Fruit fly (Drosophila melanogaster) whole organism, embryonic: ENCODE measurements around the gene CG6726.

ENCODE experiments used
- Atf-2 ChIP-seq: fragments of 200-800 bp; sonication (Bioruptor generic); optimal IDR thresholded peaks from 2 replicates; lab custom pipeline; 2016; ENCODE audit warnings: missing biosample characterization, missing genetic modification characterization
- B-H2 ChIP-seq: fragments of 200-800 bp; sonication (Bioruptor generic); optimal IDR thresholded peaks from 2 replicates; lab custom pipeline; 2018; ENCODE audit warnings: missing biosample characterization, mild to moderate bottlenecking, missing genetic modification characterization
- CG12236 ChIP-seq: fragments of 200-800 bp; sonication (Bioruptor generic); optimal IDR thresholded peaks from 2 replicates; lab custom pipeline; 2016; ENCODE audit warnings: missing biosample characterization, missing genetic modification characterization
- CG12391 ChIP-seq: fragments of 200-800 bp; sonication (Bioruptor generic); optimal IDR thresholded peaks from 3 replicates; lab custom pipeline; 2018; ENCODE audit warnings: missing biosample characterization, mild to moderate bottlenecking, missing genetic modification characterization, moderate library complexity
- CG15011 ChIP-seq: fragments of 200-800 bp; sonication (Bioruptor generic); optimal IDR thresholded peaks from 3 replicates; lab custom pipeline; 2018; ENCODE audit warnings: missing biosample characterization, mild to moderate bottlenecking, missing genetic modification characterization
- CG15479 ChIP-seq: fragments of 200-800 bp; sonication (Bioruptor generic); optimal IDR thresholded peaks from 3 replicates; lab custom pipeline; 2019; ENCODE audit warnings: missing biosample characterization, mild to moderate bottlenecking, missing genetic modification characterization, moderate library complexity
- CG15601 ChIP-seq: fragments of 200-800 bp; sonication (Bioruptor generic); optimal IDR thresholded peaks from 3 replicates; lab custom pipeline; 2019; ENCODE audit warnings: missing biosample characterization, mild to moderate bottlenecking, missing genetic modification characterization, moderate library complexity
- CG17385 ChIP-seq: fragments of 200-800 bp; sonication (Bioruptor generic); optimal IDR thresholded peaks from 3 replicates; lab custom pipeline; 2018; ENCODE audit warnings: missing biosample characterization, mild to moderate bottlenecking, missing genetic modification characterization
- CG2678 ChIP-seq: fragments of 200-800 bp; sonication (Bioruptor generic); optimal IDR thresholded peaks from 3 replicates; lab custom pipeline; 2019; ENCODE audit warnings: missing biosample characterization, mild to moderate bottlenecking, missing genetic modification characterization, moderate library complexity
- CG30431 ChIP-seq: fragments of 200-800 bp; sonication (Bioruptor generic); optimal IDR thresholded peaks from 2 replicates; lab custom pipeline; 2017; ENCODE audit warnings: missing biosample characterization, missing genetic modification characterization
- CG31388 ChIP-seq: fragments of 200-800 bp; sonication (Bioruptor generic); optimal IDR thresholded peaks from 2 replicates; lab custom pipeline; 2016; ENCODE audit warnings: missing biosample characterization, missing genetic modification characterization
- CG31441 ChIP-seq: fragments of 200-800 bp; sonication (Bioruptor generic); IDR thresholded peaks from 2 replicates; pipeline ENCODE4 v1.3.6; 2022; ENCODE audit warnings: missing biosample characterization, missing genetic modification characterization
- CG3281 ChIP-seq: fragments of 200-800 bp; sonication (Bioruptor generic); optimal IDR thresholded peaks from 3 replicates; lab custom pipeline; 2017; ENCODE audit warnings: missing biosample characterization, mild to moderate bottlenecking, missing genetic modification characterization
- CG34376 ChIP-seq: fragments of 200-800 bp; sonication (Bioruptor generic); optimal IDR thresholded peaks from 2 replicates; lab custom pipeline; 2018; ENCODE audit warnings: missing biosample characterization, mild to moderate bottlenecking, missing genetic modification characterization
- CG4360 ChIP-seq: fragments of 200-800 bp; sonication (Bioruptor generic); IDR thresholded peaks from 2 replicates; pipeline ENCODE4 v1.3.6; 2022; ENCODE audit warnings: missing biosample characterization, missing genetic modification characterization
- CG7357 ChIP-seq: fragments of 200-800 bp; sonication (Bioruptor generic); IDR thresholded peaks from 3 replicates; pipeline ENCODE4 v1.3.6; 2022; ENCODE audit warnings: missing biosample characterization, missing genetic modification characterization
- CG7372 ChIP-seq: fragments of 200-800 bp; sonication (Bioruptor generic); IDR thresholded peaks from 2 replicates; pipeline ENCODE4 v1.3.6; 2022; ENCODE audit warnings: missing biosample characterization, missing genetic modification characterization
- CG8359 ChIP-seq: fragments of 200-800 bp; sonication (Bioruptor generic); optimal IDR thresholded peaks from 2 replicates; lab custom pipeline; 2017; ENCODE audit warnings: missing biosample characterization, mild to moderate bottlenecking, missing genetic modification characterization, borderline replicate concordance
- CG8478 ChIP-seq: fragments of >200 bp; optimal IDR thresholded peaks from 2 replicates; lab custom pipeline; 2018
- CG8944 ChIP-seq: fragments of 200-800 bp; sonication (Bioruptor generic); optimal IDR thresholded peaks from 3 replicates; lab custom pipeline; 2016; ENCODE audit warnings: missing biosample characterization, missing genetic modification characterization
- CG9215 ChIP-seq: fragments of 200-800 bp; sonication (Bioruptor generic); IDR thresholded peaks from 2 replicates; pipeline ENCODE4 v1.3.6; 2022; ENCODE audit warnings: missing biosample characterization, missing genetic modification characterization
- CkIIα-i1 ChIP-seq: fragments of 200-800 bp; sonication (Bioruptor generic); IDR thresholded peaks from 2 replicates; pipeline ENCODE4 v1.3.6; 2022; ENCODE audit warnings: missing biosample characterization, missing genetic modification characterization
- Dp ChIP-seq: fragments of 200-800 bp; sonication (Bioruptor generic); optimal IDR thresholded peaks from 2 replicates; lab custom pipeline; 2018; ENCODE audit warnings: missing biosample characterization, mild to moderate bottlenecking, missing genetic modification characterization, moderate library complexity
- HLH3B ChIP-seq: fragments of 200-800 bp; sonication (Bioruptor generic); IDR thresholded peaks from 2 replicates; pipeline ENCODE4 v1.3.6; 2022; ENCODE audit warnings: missing biosample characterization, missing genetic modification characterization
- HLHmδ ChIP-seq: fragments of 200-800 bp; sonication (Bioruptor generic); optimal IDR thresholded peaks from 2 replicates; lab custom pipeline; 2018; ENCODE audit warnings: missing biosample characterization, mild to moderate bottlenecking, missing genetic modification characterization, moderate library complexity
- Hey ChIP-seq: fragments of 200-800 bp; sonication (Bioruptor generic); optimal IDR thresholded peaks from 3 replicates; lab custom pipeline; 2018; ENCODE audit warnings: missing biosample characterization, mild to moderate bottlenecking, missing genetic modification characterization
- Kr ChIP-seq: fragments of 200-800 bp; sonication (Bioruptor generic); optimal IDR thresholded peaks from 2 replicates; lab custom pipeline; 2017; ENCODE audit warnings: missing biosample characterization, mild to moderate bottlenecking, missing genetic modification characterization
- Med ChIP-seq: fragments of 200-800 bp; sonication (Bioruptor generic); peaks from one replicate; lab custom pipeline; 2016; ENCODE audit warnings: missing biosample characterization, missing genetic modification characterization, mild to moderate bottlenecking, inconsistent platforms, moderate library complexity
- Ravus ChIP-seq: fragments of 200-800 bp; sonication (Bioruptor generic); IDR thresholded peaks from 2 replicates; pipeline ENCODE4 v1.3.6; 2022; ENCODE audit warnings: missing biosample characterization, missing genetic modification characterization
- Rfx ChIP-seq: fragments of 200-800 bp; sonication (Bioruptor generic); IDR thresholded peaks from 2 replicates; pipeline ENCODE4 v1.3.6; 2022; ENCODE audit warnings: missing biosample characterization, missing genetic modification characterization
- Sox102F ChIP-seq: fragments of 200-800 bp; sonication (Bioruptor generic); optimal IDR thresholded peaks from 2 replicates; lab custom pipeline; 2018; ENCODE audit warnings: missing biosample characterization, mild to moderate bottlenecking, missing genetic modification characterization, moderate library complexity
- YL-1 ChIP-seq: fragments of 200-800 bp; sonication (Bioruptor generic); optimal IDR thresholded peaks from 3 replicates; lab custom pipeline; 2017; ENCODE audit warnings: missing biosample characterization, mild to moderate bottlenecking, missing genetic modification characterization
- al ChIP-seq: fragments of 200-800 bp; sonication (Bioruptor generic); IDR thresholded peaks from 2 replicates; pipeline ENCODE4 v1.3.6; 2022; ENCODE audit warnings: missing biosample characterization, missing genetic modification characterization
- amos ChIP-seq: fragments of 200-800 bp; sonication (Bioruptor generic); IDR thresholded peaks from 2 replicates; pipeline ENCODE4 v1.3.6; 2022; ENCODE audit warnings: missing biosample characterization, missing genetic modification characterization; ENCODE audit not compliant: partially characterized antibody
- aop ChIP-seq: fragments of 200-800 bp; sonication (Bioruptor generic); IDR thresholded peaks from 2 replicates; pipeline ENCODE4 v1.3.6; 2022; ENCODE audit warnings: missing biosample characterization, missing genetic modification characterization
- br ChIP-seq: fragments of >200 bp; optimal IDR thresholded peaks from 2 replicates; lab custom pipeline; 2017
- cad ChIP-seq: fragments of >200 bp; optimal IDR thresholded peaks from 2 replicates; lab custom pipeline; 2017; ENCODE audit warnings: missing biosample characterization, missing genetic modification characterization
- chinmo ChIP-seq: fragments of 200-800 bp; sonication (Bioruptor generic); IDR thresholded peaks from 4 replicates; pipeline ENCODE4 v1.3.6; 2022; ENCODE audit warnings: missing biosample characterization, missing genetic modification characterization; ENCODE audit not compliant: partially characterized antibody
- dysf ChIP-seq: fragments of 200-800 bp; sonication (Bioruptor generic); IDR thresholded peaks from 3 replicates; pipeline ENCODE4 v1.3.6; 2022; ENCODE audit warnings: missing biosample characterization, missing genetic modification characterization
- jigr1 ChIP-seq: fragments of 200-800 bp; sonication (Bioruptor generic); IDR thresholded peaks from 3 replicates; pipeline ENCODE4 v1.3.6; 2022; ENCODE audit warnings: missing biosample characterization, missing genetic modification characterization
- knrl ChIP-seq: fragments of 200-800 bp; sonication (Bioruptor generic); IDR thresholded peaks from 3 replicates; pipeline ENCODE4 v1.3.6; 2022; ENCODE audit warnings: missing biosample characterization, missing genetic modification characterization; ENCODE audit not compliant: partially characterized antibody
- lmd ChIP-seq: fragments of 200-800 bp; sonication (Bioruptor generic); IDR thresholded peaks from 2 replicates; pipeline ENCODE4 v1.3.6; 2022; ENCODE audit warnings: missing biosample characterization, missing genetic modification characterization
- nmo ChIP-seq: fragments of 200-800 bp; sonication (Bioruptor generic); optimal IDR thresholded peaks from 2 replicates; lab custom pipeline; 2018; ENCODE audit warnings: missing biosample characterization, mild to moderate bottlenecking, missing genetic modification characterization, moderate library complexity
- oc ChIP-seq: fragments of 200-800 bp; sonication (Bioruptor generic); optimal IDR thresholded peaks from 2 replicates; lab custom pipeline; 2018; ENCODE audit warnings: missing biosample characterization, mild to moderate bottlenecking, missing genetic modification characterization, moderate library complexity
- pan ChIP-seq, 4 experiments: fragments of >200 bp in 3 of 4; fragments of 200-800 bp in 1 of 4; sonication (Bioruptor generic) in 1 of 4; optimal IDR thresholded peaks in 3 of 4; IDR thresholded peaks in 1 of 4; 2 replicates each; pipeline versions ENCODE4 v1.3.6 to Lab custom; 2017 to 2022; ENCODE audit warnings: missing biosample characterization in 2 of 4, missing genetic modification characterization in 2 of 4, mixed read lengths in 1 of 4
- ro ChIP-seq: fragments of 200-800 bp; sonication (Bioruptor generic); IDR thresholded peaks from 2 replicates; pipeline ENCODE4 v1.3.6; 2022; ENCODE audit warnings: missing biosample characterization, missing genetic modification characterization
- run ChIP-seq: fragments of 200-800 bp; sonication (Bioruptor generic); optimal IDR thresholded peaks from 3 replicates; lab custom pipeline; 2018; ENCODE audit warnings: missing biosample characterization, mild to moderate bottlenecking, missing genetic modification characterization
- sqz ChIP-seq: fragments of 200-800 bp; sonication (Bioruptor generic); optimal IDR thresholded peaks from 3 replicates; lab custom pipeline; 2018; ENCODE audit warnings: missing biosample characterization, mild to moderate bottlenecking, missing genetic modification characterization
- toy ChIP-seq: fragments of 200-800 bp; sonication (Bioruptor generic); IDR thresholded peaks from 2 replicates; pipeline ENCODE4 v1.3.6; 2022; ENCODE audit warnings: missing biosample characterization, missing genetic modification characterization
- usp ChIP-seq: fragments of >200 bp; optimal IDR thresholded peaks from 2 replicates; lab custom pipeline; 2017; ENCODE audit warnings: missing biosample characterization, missing genetic modification characterization

The CG6726 gene

dm6 chr3R:23130181-23130580 lies 38.7 kb downstream of the CG6726 start (continued):
- TF ChIP-seq run (tag; lab: Kevin White, UChicago) = peak; percentile 30
- peak; percentile 78 for TF ChIP-seq cad (GFP tag; lab: Kevin White, UChicago)
- no peak for TF ChIP-seq usp (GFP tag; lab: Kevin White, UChicago)
- no peak for TF ChIP-seq CG8944 (GFP tag; lab: Kevin White, UChicago)
- TF ChIP-seq, all 482 proteins: peak for 6

dm6 chr3R:23130884-23131283 lies 39.4 kb downstream of the CG6726 start:
- TF ChIP-seq CkIIα-i1 (GFP tag; lab: Robert Waterston, UW) (no peak), dysf (GFP tag; lab: Robert Waterston, UW) (no peak), Atf-2 (GFP tag; lab: Kevin White, UChicago) (no peak), YL-1 (GFP tag; lab: Kevin White, UChicago) (no peak), CG15601 (tag; lab: Kevin White, UChicago) (no peak), B-H2 (GFP tag; lab: Kevin White, UChicago) (no peak), Sox102F (GFP tag; lab: Kevin White, UChicago) (no peak), Med (GFP tag; lab: Kevin White, UChicago) (no peak), HLHmδ (no peak), sqz (GFP tag; lab: Kevin White, UChicago) (peak; percentile 59), al (GFP tag; lab: Robert Waterston, UW) (no peak), CG31388 (GFP tag; lab: Kevin White, UChicago) (no peak), CG12391 (tag; lab: Kevin White, UChicago) (no peak), CG8359 (GFP tag; lab: Kevin White, UChicago) (no peak), CG17385 (no peak), oc (peak; percentile 67), Hey (no peak), ro (GFP tag; lab: Robert Waterston, UW) (no peak), CG9215 (GFP tag; lab: Robert Waterston, UW) (no peak), chinmo (GFP tag; lab: Robert Waterston, UW) (0 out of 4 replicates have a peak, but pooled peaks have one; percentile 20), CG15011 (GFP tag; lab: Kevin White, UChicago) (no peak), jigr1 (GFP tag; lab: Robert Waterston, UW) (no peak), toy (GFP tag; lab: Robert Waterston, UW) (no peak), CG2678 (tag; lab: Kevin White, UChicago) (no peak), Ravus (no peak), br (lab: Kevin White, UChicago) (no peak), CG4360 (GFP tag; lab: Robert Waterston, UW) (peak; percentile 96), CG30431 (GFP tag; lab: Kevin White, UChicago) (no peak), CG7357 (GFP tag; lab: Robert Waterston, UW) (no peak), lmd (GFP tag; lab: Robert Waterston, UW) (no peak), amos (no peak), CG15479 (no peak)

- TF ChIP-seq CG34376 (GFP tag; lab: Kevin White, UChicago) = no peak
- peak in 1 of 2 experiments; percentile 14 for TF ChIP-seq pan (optimal IDR thresholded peaks at IDR 0.05; lab: Kevin White, UChicago)
- TF ChIP-seq pan (GFP tag; optimal IDR thresholded peaks at IDR 0.05 in 1 of 2, IDR thresholded peaks at IDR 0.05 in 1 of 2) = no peak
- no peak for TF ChIP-seq CG12236
- TF ChIP-seq CG7372 (GFP tag; lab: Robert Waterston, UW) = no peak
- no peak for TF ChIP-seq CG3281 (GFP tag; lab: Kevin White, UChicago)
- no peak for TF ChIP-seq nmo (GFP tag; lab: Kevin White, UChicago)
- no peak for TF ChIP-seq CG31441 (GFP tag; lab: Robert Waterston, UW)
- TF ChIP-seq Kr (GFP tag; lab: Kevin White, UChicago) = peak; percentile 29
- TF ChIP-seq HLH3B (GFP tag; lab: Robert Waterston, UW) = no peak
- TF ChIP-seq Dp (GFP tag; lab: Kevin White, UChicago) = no peak
- no peak for TF ChIP-seq CG8478 (lab: Kevin White, UChicago)
- TF ChIP-seq knrl = no peak
- no peak for TF ChIP-seq aop (GFP tag; lab: Robert Waterston, UW)
- no peak for TF ChIP-seq Sox102F (GFP tag; lab: Kevin White, UChicago)
- TF ChIP-seq Rfx (GFP tag; lab: Robert Waterston, UW) = no peak
- TF ChIP-seq lmd (GFP tag; lab: Robert Waterston, UW) = no peak
- TF ChIP-seq jigr1 (GFP tag; lab: Robert Waterston, UW) = no peak
Observed at dm6 chr3R:23131341-23131884, 39.9 kb downstream of the CG6726 start.
